Worm (Caenorhabditis elegans) whole organism, L4 larva: Measurements from ENCODE around the gene dach-1.

Source experiments
- ZK546.5 ChIP-seq, 2 experiments: sonication (generic microtip); optimal IDR thresholded peaks; 2 replicates each; lab custom pipeline; 2017; ENCODE audit warnings: missing biosample characterization in 2 of 2, missing genetic modification characterization in 2 of 2
- arid-1 ChIP-seq: fragments of 200-800 bp; sonication (Bioruptor generic); conservative IDR thresholded peaks from 2 replicates; pipeline ENCODE4 v1.3.6; 2022; ENCODE audit warnings: missing genetic modification reagents, missing genetic modification characterization, missing compliant biosample characterization
- ceh-82 ChIP-seq: sonication (generic microtip); optimal IDR thresholded peaks from 2 replicates; lab custom pipeline; 2017; ENCODE audit warnings: missing biosample characterization, missing genetic modification characterization
- lin-39 ChIP-seq: fragments of 150-350 bp; optimal IDR thresholded peaks from 2 replicates; lab custom pipeline; 2014; ENCODE audit warnings: missing biosample characterization, missing genetic modification reagents, missing genetic modification characterization
- mdl-1 ChIP-seq, 2 experiments: fragments of 150-350 bp in 1 of 2; sonication (generic microtip) in 1 of 2; optimal IDR thresholded peaks; 2 replicates each; lab custom pipeline; 2014 to 2017; ENCODE audit warnings: missing biosample characterization in 2 of 2, missing genetic modification characterization in 2 of 2
- nhr-11 ChIP-seq: fragments of 150-350 bp; optimal IDR thresholded peaks from 2 replicates; lab custom pipeline; 2014; ENCODE audit warnings: missing biosample characterization, missing genetic modification characterization
- nhr-25 ChIP-seq: sonication (generic microtip); optimal IDR thresholded peaks from 2 replicates; lab custom pipeline; 2017; ENCODE audit warnings: missing genetic modification characterization, mild to moderate bottlenecking, missing compliant biosample characterization, antibody characterized with exemption, moderate library complexity, borderline replicate concordance; ENCODE audit not compliant: insufficient read depth
- unc-39 ChIP-seq: sonication (generic microtip); optimal IDR thresholded peaks from 2 replicates; lab custom pipeline; 2017; ENCODE audit warnings: missing biosample characterization, missing genetic modification characterization

DNA sequence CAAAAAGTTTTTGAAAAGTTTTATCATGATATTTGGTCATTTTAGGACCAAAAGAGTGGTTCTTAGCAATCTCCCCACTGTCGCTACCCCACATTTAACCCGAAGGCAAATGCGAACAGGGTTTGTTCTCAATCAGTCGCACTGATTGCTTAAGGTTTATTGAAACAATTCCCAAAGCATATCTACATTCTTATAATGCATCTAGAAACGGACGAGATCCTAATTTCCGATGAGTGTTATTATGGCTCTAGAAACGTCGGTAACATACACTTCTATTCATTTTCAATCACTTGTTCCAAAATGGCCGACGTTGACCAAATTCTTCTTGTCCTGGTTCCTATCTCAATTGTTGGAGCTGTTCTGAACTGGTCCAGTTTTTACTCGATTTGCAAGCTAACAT, 28.2 kb upstream of the dach-1 start, which contains the start of gene srx-65:
- TF ChIP-seq nhr-11 (tag; lab: Kevin White, UChicago) (no peak), mdl-1 (tag; optimal IDR thresholded peaks at IDR 0.05; lab: Kevin White, UChicago) (no peak), nhr-25 (tag; lab: Kevin White, UChicago) (no peak), ZK546.5 (tag; optimal IDR thresholded peaks at IDR 0.05; lab: Kevin White, UChicago) (no peak), arid-1 (GFP tag; lab: Robert Waterston, UW) (no peak), ceh-82 (tag; lab: Kevin White, UChicago) (no peak), unc-39 (tag; lab: Kevin White, UChicago) (no peak), lin-39 (tag; lab: Kevin White, UChicago) (no peak)
